Worm (Caenorhabditis elegans) whole organism, L4 larva: ENCODE measurements around the gene mtcu-2.

Experiments
- R02D3.7 ChIP-seq: fragments of 150-350 bp; sonication (generic microtip); optimal IDR thresholded peaks from 3 replicates; lab custom pipeline; 2014; ENCODE audit warnings: missing biosample characterization, missing genetic modification characterization
- Y5F2A.4 ChIP-seq: fragments of 200-800 bp; sonication (Bioruptor generic); optimal IDR thresholded peaks from 2 replicates; lab custom pipeline; 2018; ENCODE audit warnings: mild to moderate bottlenecking, missing genetic modification characterization, missing compliant biosample characterization
- ZK337.2 ChIP-seq: fragments of 200-800 bp; sonication (Bioruptor generic); IDR thresholded peaks from 2 replicates; pipeline ENCODE4 v1.3.6; 2022; ENCODE audit warnings: missing genetic modification reagents, missing genetic modification characterization, missing compliant biosample characterization
- aly-2 ChIP-seq: sonication (generic microtip); optimal IDR thresholded peaks from 2 replicates; lab custom pipeline; 2018; ENCODE audit warnings: missing biosample characterization, missing genetic modification characterization
- attf-4 ChIP-seq: sonication (generic microtip); optimal IDR thresholded peaks from 3 replicates; lab custom pipeline; 2017; ENCODE audit warnings: missing biosample characterization, missing genetic modification characterization
- ceh-20 ChIP-seq: fragments of 200-800 bp; sonication (Bioruptor generic); IDR thresholded peaks from 2 replicates; pipeline ENCODE4 v1.3.6; 2022; ENCODE audit warnings: missing genetic modification reagents, missing genetic modification characterization, missing compliant biosample characterization
- ceh-28 ChIP-seq: fragments of 150-350 bp; optimal IDR thresholded peaks from 2 replicates; lab custom pipeline; 2014; ENCODE audit warnings: missing biosample characterization, missing genetic modification reagents, missing genetic modification characterization
- ceh-44 ChIP-seq: fragments of 200-800 bp; sonication (Bioruptor generic); IDR thresholded peaks from 2 replicates; pipeline ENCODE4 v1.3.6; 2022; ENCODE audit warnings: missing genetic modification reagents, missing genetic modification characterization, missing compliant biosample characterization
- ceh-82 ChIP-seq: sonication (generic microtip); optimal IDR thresholded peaks from 2 replicates; lab custom pipeline; 2017; ENCODE audit warnings: missing biosample characterization, missing genetic modification characterization
- cey-2 ChIP-seq: sonication (generic microtip); optimal IDR thresholded peaks from 3 replicates; lab custom pipeline; 2017; ENCODE audit warnings: missing genetic modification characterization, mild to moderate bottlenecking, missing compliant biosample characterization, antibody characterized with exemption, borderline replicate concordance; ENCODE audit not compliant: insufficient read depth
- ctbp-1 ChIP-seq: fragments of 200-800 bp; sonication (Bioruptor generic); IDR thresholded peaks from 2 replicates; pipeline ENCODE4 v1.3.6; 2022; ENCODE audit warnings: missing genetic modification reagents, missing genetic modification characterization, missing compliant biosample characterization
- daf-16 ChIP-seq, 3 experiments: sonication (generic microtip); optimal IDR thresholded peaks; 2 replicates each; lab custom pipeline; 2016 to 2017; ENCODE audit warnings: missing genetic modification characterization in 3 of 3, missing genetic modification reagents in 3 of 3, mild to moderate bottlenecking in 2 of 3, missing compliant biosample characterization in 2 of 3, missing biosample characterization in 1 of 3, moderate library complexity in 1 of 3
- daf-19 ChIP-seq: fragments of 200-800 bp; sonication (Bioruptor generic); conservative IDR thresholded peaks from 2 replicates; pipeline ENCODE4 v1.3.6; 2022; ENCODE audit warnings: missing genetic modification characterization, missing compliant biosample characterization
- dmd-9 ChIP-seq: fragments of 200-800 bp; sonication (Bioruptor generic); IDR thresholded peaks from 2 replicates; pipeline ENCODE4 v1.3.6; 2022; ENCODE audit warnings: missing genetic modification reagents, missing genetic modification characterization, missing compliant biosample characterization
- dve-1 ChIP-seq: sonication (generic microtip); optimal IDR thresholded peaks from 2 replicates; lab custom pipeline; 2017; ENCODE audit warnings: antibody characterized with exemption, mild to moderate bottlenecking, missing genetic modification characterization, missing compliant biosample characterization; ENCODE audit not compliant: insufficient read depth
- fkh-10 ChIP-seq: fragments of 150-350 bp; optimal IDR thresholded peaks from 2 replicates; lab custom pipeline; 2014; ENCODE audit warnings: missing biosample characterization, missing genetic modification reagents, missing genetic modification characterization
- hif-1 ChIP-seq, 2 experiments: sonication (generic microtip); optimal IDR thresholded peaks; 2 replicates each; lab custom pipeline; 2016 to 2017; ENCODE audit warnings: missing compliant biosample characterization in 2 of 2, missing genetic modification characterization in 2 of 2, missing genetic modification reagents in 2 of 2, missing genotype in 2 of 2, mild to moderate bottlenecking in 1 of 2
- hlh-11 ChIP-seq: fragments of 200-800 bp; sonication (Bioruptor generic); optimal IDR thresholded peaks from 2 replicates; lab custom pipeline; 2018; ENCODE audit warnings: mild to moderate bottlenecking, missing genetic modification characterization, missing compliant biosample characterization
- hmg-1.1 ChIP-seq: fragments of 200-800 bp; sonication (Bioruptor generic); IDR thresholded peaks from 2 replicates; pipeline ENCODE4 v1.3.6; 2022; ENCODE audit warnings: missing genetic modification reagents, missing genetic modification characterization, missing compliant biosample characterization
- lin-1 ChIP-seq: fragments of 200-800 bp; sonication (Bioruptor generic); IDR thresholded peaks from 2 replicates; pipeline ENCODE4 v1.3.6; 2022; ENCODE audit warnings: missing genetic modification reagents, missing genetic modification characterization, missing compliant biosample characterization
- lin-13 ChIP-seq: fragments of 150-350 bp; optimal IDR thresholded peaks from 2 replicates; lab custom pipeline; 2014; ENCODE audit warnings: missing biosample characterization, missing genetic modification reagents, missing genetic modification characterization
- lin-38 ChIP-seq: fragments of 200-800 bp; sonication (Bioruptor generic); IDR thresholded peaks from 2 replicates; pipeline ENCODE4 v1.3.6; 2022; ENCODE audit warnings: missing genetic modification reagents, missing genetic modification characterization, missing compliant biosample characterization
- madf-5 ChIP-seq, 2 experiments: fragments of 200-800 bp; sonication (Bioruptor generic); IDR thresholded peaks; 2 replicates each; pipeline ENCODE4 v1.3.6; 2022; ENCODE audit warnings: missing compliant biosample characterization in 2 of 2, missing genetic modification characterization in 2 of 2
- mdl-1 ChIP-seq, 2 experiments: fragments of 150-350 bp in 1 of 2; sonication (generic microtip) in 1 of 2; optimal IDR thresholded peaks; 2 replicates each; lab custom pipeline; 2014 to 2017; ENCODE audit warnings: missing biosample characterization in 2 of 2, missing genetic modification characterization in 2 of 2
- mxl-2 ChIP-seq: fragments of 200-800 bp; sonication (Bioruptor generic); conservative IDR thresholded peaks from 2 replicates; pipeline ENCODE4 v1.3.6; 2022; ENCODE audit warnings: missing genetic modification reagents, missing genetic modification characterization, missing compliant biosample characterization
- nhr-11 ChIP-seq: fragments of 150-350 bp; optimal IDR thresholded peaks from 2 replicates; lab custom pipeline; 2014; ENCODE audit warnings: missing biosample characterization, missing genetic modification characterization
- nhr-25 ChIP-seq: sonication (generic microtip); optimal IDR thresholded peaks from 2 replicates; lab custom pipeline; 2017; ENCODE audit warnings: missing genetic modification characterization, mild to moderate bottlenecking, missing compliant biosample characterization, antibody characterized with exemption, moderate library complexity, borderline replicate concordance; ENCODE audit not compliant: insufficient read depth
- sdz-12 ChIP-seq: fragments of 200-800 bp; sonication (Bioruptor generic); optimal IDR thresholded peaks from 2 replicates; lab custom pipeline; 2018; ENCODE audit warnings: mild to moderate bottlenecking, missing genetic modification characterization, missing compliant biosample characterization
- spr-1 ChIP-seq: sonication (generic microtip); optimal IDR thresholded peaks from 2 replicates; lab custom pipeline; 2016; ENCODE audit warnings: mild to moderate bottlenecking, missing genetic modification characterization, missing compliant biosample characterization
- unc-62 ChIP-seq, 3 experiments: fragments of 150-350 bp in 1 of 3; sonication (generic microtip); optimal IDR thresholded peaks in 2 of 3; peaks in 1 of 3; 1 replicate in 1 of 3; 2 replicates in 2 of 3; lab custom pipeline; 2014 to 2017; ENCODE audit warnings: missing biosample characterization in 3 of 3, missing genetic modification characterization in 3 of 3, missing genetic modification reagents in 3 of 3, missing genotype in 1 of 3
- vab-7 ChIP-seq: fragments of 200-800 bp; sonication (Bioruptor generic); IDR thresholded peaks from 2 replicates; pipeline ENCODE4 v1.3.6; 2022; ENCODE audit warnings: missing genetic modification reagents, missing genetic modification characterization, missing compliant biosample characterization
- zag-1 ChIP-seq: fragments of 150-350 bp; optimal IDR thresholded peaks from 2 replicates; lab custom pipeline; 2014; ENCODE audit warnings: missing biosample characterization, missing genetic modification characterization
- zfp-2 ChIP-seq: sonication (generic microtip); optimal IDR thresholded peaks from 2 replicates; lab custom pipeline; 2016; ENCODE audit warnings: mild to moderate bottlenecking, missing genetic modification characterization, missing compliant biosample characterization
- zfp-3 ChIP-seq: fragments of 200-800 bp; sonication (Bioruptor generic); conservative IDR thresholded peaks from 2 replicates; pipeline ENCODE4 v1.3.6; 2022; ENCODE audit warnings: missing genetic modification reagents, missing genetic modification characterization, missing compliant biosample characterization
- zip-11 ChIP-seq: fragments of 200-800 bp; sonication (Bioruptor generic); IDR thresholded peaks from 2 replicates; pipeline ENCODE4 v1.3.6; 2022; ENCODE audit warnings: missing genetic modification characterization, missing compliant biosample characterization
- zip-2 ChIP-seq: fragments of 150-350 bp; optimal IDR thresholded peaks from 2 replicates; lab custom pipeline; 2014; ENCODE audit warnings: missing biosample characterization, missing genetic modification characterization

mtcu-2 gene

ce11 chrII:10001065-10001464 lies 31.9 kb downstream of the mtcu-2 start, which contains the start of gene nlt-1 (continued):
- TF ChIP-seq hlh-11 (peak; percentile 86), lin-1 (0 out of 2 replicates have a peak, but pooled peaks have one; percentile 44), aly-2 (no peak), sdz-12 (GFP tag; lab: Kevin White, UChicago) (no peak), zfp-2 (tag; lab: Kevin White, UChicago) (no peak), R02D3.7 (tag; lab: Kevin White, UChicago) (no peak), attf-4 (tag; lab: Kevin White, UChicago) (no peak), mxl-2 (GFP tag; lab: Robert Waterston, UW) (no peak), zfp-3 (no peak), ceh-82 (tag; lab: Kevin White, UChicago) (no peak), ceh-28 (tag; lab: Kevin White, UChicago) (no peak), hif-1 (tag; optimal IDR thresholded peaks at IDR 0.05; lab: Kevin White, UChicago) (no peak), daf-16 (GFP tag; optimal IDR thresholded peaks at IDR 0.05; lab: Kevin White, UChicago) (no peak), daf-16 (tag; optimal IDR thresholded peaks at IDR 0.05; lab: Kevin White, UChicago) (peak; percentile 89), ZK337.2 (no peak), nhr-25 (tag; lab: Kevin White, UChicago) (no peak), cey-2 (tag; lab: Kevin White, UChicago) (no peak), Y5F2A.4 (GFP tag; lab: Kevin White, UChicago) (no peak), vab-7 (GFP tag; lab: Robert Waterston, UW) (no peak), lin-38 (GFP tag; lab: Robert Waterston, UW) (no peak), ctbp-1 (GFP tag; lab: Robert Waterston, UW) (no peak), madf-5 (GFP tag; IDR thresholded peaks at IDR 0.05; lab: Robert Waterston, UW) (no peak), mdl-1 (tag; optimal IDR thresholded peaks at IDR 0.05; lab: Kevin White, UChicago) (peak in 1 of 2 experiments; percentile 55)

- TF ChIP-seq ceh-28 (tag; lab: Kevin White, UChicago) (no peak), hmg-1.1 (GFP tag; lab: Robert Waterston, UW) (no peak), sdz-12 (GFP tag; lab: Kevin White, UChicago) (no peak), nhr-11 (peak; percentile 39), ceh-44 (no peak), dmd-9 (no peak), lin-13 (no peak), lin-1 (no peak), zfp-3 (no peak), ceh-20 (peak; percentile 14; the same call in 1 of the 2 replicates), zip-11 (GFP tag; lab: Robert Waterston, UW) (no peak), mdl-1 (tag; optimal IDR thresholded peaks at IDR 0.05; lab: Kevin White, UChicago) (no peak), zag-1 (tag; lab: Kevin White, UChicago) (no peak), spr-1 (tag; lab: Kevin White, UChicago) (no peak), unc-62 (GFP tag; optimal IDR thresholded peaks at IDR 0.05 in 1 of 2; lab: Kevin White, UChicago) (peak in 1 of 2 experiments; percentile 91), unc-62 (tag; optimal IDR thresholded peaks at IDR 0.05; lab: Kevin White, UChicago) (no peak), zip-2 (tag; lab: Kevin White, UChicago) (no peak)
- TF ChIP-seq, all 104 proteins: peak for 3
Observed at ce11 chrII:9994679-9995078, 38.3 kb downstream of the mtcu-2 start.

- TF ChIP-seq aly-2 (no peak), fkh-10 (GFP tag; lab: Kevin White, UChicago) (peak; percentile 7)
Observed at ce11 chrII:9992474-9992873, 40.5 kb downstream of the mtcu-2 start.

DNA sequence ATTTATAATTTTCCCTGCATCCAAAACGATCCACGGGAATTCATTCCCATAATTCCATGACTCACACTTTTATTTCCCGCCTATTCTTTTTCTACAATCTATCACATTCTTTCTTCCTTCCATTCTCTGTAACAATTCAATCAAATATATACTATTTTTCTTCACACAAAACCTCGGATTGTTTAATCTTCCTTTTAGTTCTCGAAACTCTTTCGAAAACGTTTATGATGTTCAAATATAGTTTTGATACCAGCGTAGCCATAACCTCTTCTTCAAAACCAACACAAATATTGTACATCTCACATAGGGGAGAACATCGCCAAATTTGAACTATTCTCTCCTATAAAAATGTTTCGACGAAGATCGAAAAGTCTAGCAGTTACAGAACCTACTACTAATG lies 42.2 kb downstream of the mtcu-2 start, which contains the start of gene lec-3:
Gene lec-3 (plus strand): TSS at position 301 of the 400 bp plus-strand sequence.
- TF ChIP-seq dve-1 (tag; lab: Kevin White, UChicago) (peak; percentile 11), daf-19 (no peak)
